Worm (Caenorhabditis elegans) whole organism, late embryonic: Measurements from ENCODE around the gene F10D2.10.

ENCODE experiments used
- C08G9.2 ChIP-seq: sonication (generic microtip); optimal IDR thresholded peaks from 2 replicates; lab custom pipeline; 2016; ENCODE audit warnings: mild to moderate bottlenecking, missing genetic modification characterization, moderate library complexity, missing compliant biosample characterization
- Y22D7AL.16 ChIP-seq: sonication (generic microtip); optimal IDR thresholded peaks from 2 replicates; lab custom pipeline; 2016; ENCODE audit warnings: missing genetic modification characterization, missing compliant biosample characterization
- ceh-18 ChIP-seq: sonication (generic microtip); optimal IDR thresholded peaks from 2 replicates; lab custom pipeline; 2016; ENCODE audit warnings: missing genetic modification characterization, missing compliant biosample characterization
- ceh-2 ChIP-seq: sonication (generic microtip); optimal IDR thresholded peaks from 2 replicates; lab custom pipeline; 2016; ENCODE audit warnings: missing genotype, missing genetic modification characterization, missing compliant biosample characterization
- ceh-9 ChIP-seq: sonication (generic microtip); optimal IDR thresholded peaks from 2 replicates; lab custom pipeline; 2016; ENCODE audit warnings: mild to moderate bottlenecking, missing genetic modification characterization, inconsistent platforms, missing compliant biosample characterization
- elt-2 ChIP-seq: sonication (generic microtip); optimal IDR thresholded peaks from 2 replicates; lab custom pipeline; 2016; ENCODE audit warnings: missing genetic modification reagents, missing genetic modification characterization, missing compliant biosample characterization
- elt-4 ChIP-seq: sonication (generic microtip); optimal IDR thresholded peaks from 2 replicates; lab custom pipeline; 2016; ENCODE audit warnings: missing genetic modification characterization, missing compliant biosample characterization
- fax-1 ChIP-seq: sonication (generic microtip); optimal IDR thresholded peaks from 2 replicates; lab custom pipeline; 2016; ENCODE audit warnings: missing genotype, missing genetic modification characterization, missing compliant biosample characterization
- fkh-10 ChIP-seq: fragments of 150-350 bp; optimal IDR thresholded peaks from 2 replicates; lab custom pipeline; 2014; ENCODE audit warnings: missing biosample characterization, missing genetic modification reagents, missing genetic modification characterization
- fkh-6 ChIP-seq: sonication (generic microtip); optimal IDR thresholded peaks from 2 replicates; lab custom pipeline; 2016; ENCODE audit warnings: missing genetic modification characterization, missing compliant biosample characterization
- hlh-15 ChIP-seq: sonication (generic microtip); optimal IDR thresholded peaks from 2 replicates; lab custom pipeline; 2016; ENCODE audit warnings: missing genetic modification characterization, missing compliant biosample characterization
- hlh-30 ChIP-seq: sonication (generic microtip); optimal IDR thresholded peaks from 2 replicates; lab custom pipeline; 2017; ENCODE audit warnings: antibody characterized with exemption, missing genetic modification characterization, missing compliant biosample characterization; ENCODE audit not compliant: insufficient read depth
- hlh-6 ChIP-seq: sonication (generic microtip); optimal IDR thresholded peaks from 2 replicates; lab custom pipeline; 2016; ENCODE audit warnings: missing genotype, missing genetic modification characterization, missing compliant biosample characterization
- lim-6 ChIP-seq: sonication (generic microtip); optimal IDR thresholded peaks from 2 replicates; lab custom pipeline; 2016; ENCODE audit warnings: missing genetic modification characterization, missing compliant biosample characterization
- lin-11 ChIP-seq: fragments of 200-800 bp; sonication (Bioruptor generic); optimal IDR thresholded peaks from 2 replicates; lab custom pipeline; 2018; ENCODE audit warnings: mild to moderate bottlenecking, missing genetic modification characterization, missing compliant biosample characterization
- madf-2 ChIP-seq: sonication (generic microtip); optimal IDR thresholded peaks from 2 replicates; lab custom pipeline; 2017; ENCODE audit warnings: missing genetic modification characterization, missing compliant biosample characterization
- mec-3 ChIP-seq: sonication (generic microtip); optimal IDR thresholded peaks from 2 replicates; lab custom pipeline; 2016; ENCODE audit warnings: borderline replicate concordance, missing genetic modification characterization, missing compliant biosample characterization
- npax-4 ChIP-seq: sonication (generic microtip); optimal IDR thresholded peaks from 2 replicates; lab custom pipeline; 2016; ENCODE audit warnings: missing genetic modification characterization, missing compliant biosample characterization
- pat-9 ChIP-seq: fragments of 200-800 bp; sonication (Bioruptor generic); optimal IDR thresholded peaks from 2 replicates; lab custom pipeline; 2018; ENCODE audit warnings: mild to moderate bottlenecking, missing genetic modification characterization, moderate library complexity, missing compliant biosample characterization
- pax-1 ChIP-seq: fragments of 150-350 bp; optimal IDR thresholded peaks from 2 replicates; lab custom pipeline; 2014; ENCODE audit warnings: missing biosample characterization, missing genetic modification characterization
- pros-1 ChIP-seq: fragments of 150-350 bp; optimal IDR thresholded peaks from 2 replicates; lab custom pipeline; 2014; ENCODE audit warnings: missing biosample characterization, missing genetic modification reagents, missing genetic modification characterization
- rnt-1 ChIP-seq: sonication (generic microtip); optimal IDR thresholded peaks from 2 replicates; lab custom pipeline; 2016; ENCODE audit warnings: missing genetic modification characterization, missing compliant biosample characterization
- sox-2 ChIP-seq: fragments of 200-800 bp; sonication (Bioruptor generic); IDR thresholded peaks from 2 replicates; pipeline ENCODE4 v1.3.6; 2022; ENCODE audit warnings: missing genetic modification reagents, missing genetic modification characterization, missing compliant biosample characterization
- unc-3 ChIP-seq, 2 experiments: fragments of 200-800 bp in 1 of 2; sonication (Bioruptor generic) in 1 of 2; sonication (generic microtip) in 1 of 2; conservative IDR thresholded peaks in 1 of 2; optimal IDR thresholded peaks in 1 of 2; 2 replicates each; pipeline versions ENCODE4 v1.3.6 to Lab custom; 2016 to 2022; ENCODE audit warnings: missing compliant biosample characterization in 2 of 2, missing genetic modification characterization in 2 of 2, missing genetic modification reagents in 1 of 2
- unc-42 ChIP-seq: sonication (generic microtip); optimal IDR thresholded peaks from 2 replicates; lab custom pipeline; 2016; ENCODE audit warnings: missing genotype, missing genetic modification characterization, missing compliant biosample characterization
- unc-55 ChIP-seq: sonication (generic microtip); optimal IDR thresholded peaks from 2 replicates; lab custom pipeline; 2017; ENCODE audit warnings: missing biosample characterization, missing genetic modification reagents, missing genetic modification characterization
- unc-86 ChIP-seq: sonication (generic microtip); optimal IDR thresholded peaks from 2 replicates; lab custom pipeline; 2016; ENCODE audit warnings: missing genetic modification characterization, missing compliant biosample characterization
- zip-5 ChIP-seq: sonication (generic microtip); optimal IDR thresholded peaks from 2 replicates; lab custom pipeline; 2016; ENCODE audit warnings: missing genetic modification characterization, missing compliant biosample characterization
- ztf-16 ChIP-seq: sonication (generic microtip); optimal IDR thresholded peaks from 2 replicates; lab custom pipeline; 2017; ENCODE audit warnings: missing genetic modification characterization, missing compliant biosample characterization

Gene F10D2.10

ce11 chrV:7123188-7123708, 32.7 kb downstream of the F10D2.10 start, which contains the start of gene lmd-5:
Gene lmd-5, plus strand, starts transcription at chrV:7123658.
- TF ChIP-seq lim-6 (tag; lab: Kevin White, UChicago) (no peak), fkh-6 (tag; lab: Kevin White, UChicago) (no peak), unc-3 (GFP tag; conservative IDR thresholded peaks at IDR 0.05; lab: Robert Waterston, UW) (no peak), unc-3 (tag; optimal IDR thresholded peaks at IDR 0.05; lab: Kevin White, UChicago) (no peak), ceh-9 (tag; lab: Kevin White, UChicago) (no peak), ztf-16 (tag; lab: Kevin White, UChicago) (no peak)

- TF ChIP-seq mec-3 (no peak), madf-2 (tag; lab: Kevin White, UChicago) (no peak), ceh-9 (tag; lab: Kevin White, UChicago) (no peak), zip-5 (tag; lab: Kevin White, UChicago) (no peak), lim-6 (tag; lab: Kevin White, UChicago) (no peak), elt-4 (tag; lab: Kevin White, UChicago) (no peak), ceh-2 (tag; lab: Kevin White, UChicago) (no peak), pax-1 (tag; lab: Kevin White, UChicago) (no peak), hlh-30 (no peak), hlh-6 (tag; lab: Kevin White, UChicago) (no peak), elt-2 (tag; lab: Kevin White, UChicago) (no peak)
These were observed 35.8 kb downstream of the F10D2.10 start, which contains the start of gene srx-34 for ce11 chrV:7120168-7120567. Gene srx-34, minus strand, starts transcription at chrV:7120268.

ce11 chrV:7118796-7119195, 37.2 kb downstream of the F10D2.10 start, which contains the start of gene srx-33:
Gene srx-33, minus strand, starts transcription at chrV:7118896.
- TF ChIP-seq sox-2 (GFP tag; lab: Robert Waterston, UW), result no peak
- TF ChIP-seq ceh-9 (tag; lab: Kevin White, UChicago), result no peak
- TF ChIP-seq, all 69 proteins: peak for 0

DNA sequence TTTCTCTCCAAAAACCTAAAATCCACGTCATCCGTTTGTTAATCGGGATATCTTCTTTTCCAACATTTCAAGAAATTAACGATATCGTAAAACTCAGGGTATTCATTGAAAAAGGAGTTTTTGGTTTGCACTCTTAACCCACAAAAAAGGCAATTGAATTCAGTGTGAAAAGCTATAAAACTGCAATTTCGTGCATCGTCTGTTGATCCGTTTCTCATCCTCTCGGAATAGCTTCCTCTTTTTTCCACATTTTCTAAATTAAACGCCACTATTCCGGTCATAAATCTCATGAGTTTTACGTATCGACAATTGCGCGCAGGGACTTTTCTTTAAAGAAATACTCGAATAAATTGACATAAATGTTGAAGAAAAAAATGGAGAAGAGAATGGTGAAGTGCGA, 43.8 kb downstream of the F10D2.10 start:
- TF ChIP-seq Y22D7AL.16 (tag; lab: Kevin White, UChicago), result no peak
- no peak for TF ChIP-seq C08G9.2
- TF ChIP-seq unc-55 (GFP tag; lab: Kevin White, UChicago), result no peak
- TF ChIP-seq madf-2 (tag; lab: Kevin White, UChicago), result no peak
- TF ChIP-seq hlh-15 (tag; lab: Kevin White, UChicago), result no peak
- no peak for TF ChIP-seq ceh-9 (tag; lab: Kevin White, UChicago)
- TF ChIP-seq pros-1 (tag; lab: Kevin White, UChicago), result no peak
- TF ChIP-seq unc-86 (tag; lab: Kevin White, UChicago), result no peak
- no peak for TF ChIP-seq pat-9
- TF ChIP-seq fax-1 (tag; lab: Kevin White, UChicago), result no peak
- no peak for TF ChIP-seq hlh-6 (tag; lab: Kevin White, UChicago)
- no peak for TF ChIP-seq npax-4 (tag; lab: Kevin White, UChicago)
- TF ChIP-seq ceh-18 (tag; lab: Kevin White, UChicago), result no peak
- TF ChIP-seq unc-42 (tag; lab: Kevin White, UChicago), result no peak
- TF ChIP-seq, all 69 proteins: peak for 0

DNA sequence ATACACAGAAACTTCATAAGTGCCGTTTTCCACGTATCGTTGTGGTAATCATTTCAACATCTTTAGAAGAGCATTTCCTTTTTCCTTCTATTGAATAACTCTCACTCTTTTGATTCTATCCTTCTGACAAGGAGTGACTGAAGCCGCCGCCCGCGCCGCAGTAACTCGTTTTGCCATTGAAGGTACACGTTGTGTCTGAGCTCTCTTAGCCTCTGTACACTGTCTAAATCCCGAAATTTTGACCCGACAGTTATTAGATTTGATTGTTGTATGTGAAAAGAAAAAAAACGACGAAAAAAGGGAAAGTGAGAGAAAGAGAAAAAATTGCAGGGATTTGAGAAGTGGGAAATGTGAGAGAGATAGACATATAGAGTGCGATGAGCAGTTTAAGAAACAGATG, 44.7 kb downstream of the F10D2.10 start:
- TF ChIP-seq fkh-10 (GFP tag; lab: Kevin White, UChicago), result peak; percentile 10
- peak; percentile 96 for TF ChIP-seq unc-42 (tag; lab: Kevin White, UChicago)
- TF ChIP-seq rnt-1 (tag; lab: Kevin White, UChicago), result no peak
- no peak for TF ChIP-seq lin-11 (tag; lab: Kevin White, UChicago)

DNA sequence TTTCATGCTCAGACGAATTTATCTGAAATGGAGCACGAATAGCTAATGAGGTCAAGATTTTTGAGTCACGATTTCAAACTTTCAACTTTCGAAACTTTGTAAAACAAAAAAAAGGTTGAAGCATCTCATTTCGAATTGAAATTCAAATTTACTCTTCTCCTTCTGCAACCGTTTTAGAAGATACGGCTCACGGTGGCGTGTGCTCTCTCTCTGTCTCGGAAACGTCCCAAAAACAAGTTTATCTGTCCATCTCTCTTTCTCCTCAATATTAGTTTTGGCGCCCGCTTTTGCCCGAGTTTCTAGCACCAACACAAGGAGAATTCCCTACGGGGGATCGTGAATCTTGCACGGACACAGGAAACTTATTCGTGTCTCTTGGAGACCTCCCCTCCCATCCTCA, 45.6 kb downstream of the F10D2.10 start:
- TF ChIP-seq unc-42 (tag; lab: Kevin White, UChicago) (peak; percentile 71), hlh-15 (tag; lab: Kevin White, UChicago) (no peak)
